Worm (Caenorhabditis elegans) whole organism, young adult: ENCODE measurements around the gene Y22D7AR.7.

Source experiments
- Y56A3A.18 ChIP-seq: fragments of 200-800 bp; sonication (Bioruptor generic); IDR thresholded peaks from 2 replicates; pipeline ENCODE4 v1.3.6; 2022; ENCODE audit warnings: missing genetic modification reagents, missing genetic modification characterization, missing compliant biosample characterization
- let-607 ChIP-seq, 2 experiments: fragments of 200-800 bp in 1 of 2; sonication (Bioruptor generic) in 1 of 2; sonication (generic microtip) in 1 of 2; optimal IDR thresholded peaks; 2 replicates each; lab custom pipeline; 2016 to 2018; ENCODE audit warnings: mild to moderate bottlenecking in 2 of 2, missing compliant biosample characterization in 2 of 2, missing genetic modification characterization in 2 of 2, moderate library complexity in 2 of 2, missing genotype in 1 of 2
- sea-2 ChIP-seq: fragments of 200-800 bp; sonication (Bioruptor generic); IDR thresholded peaks from 2 replicates; pipeline ENCODE4 v1.3.6; 2022; ENCODE audit warnings: missing genetic modification characterization, missing compliant biosample characterization

DNA sequence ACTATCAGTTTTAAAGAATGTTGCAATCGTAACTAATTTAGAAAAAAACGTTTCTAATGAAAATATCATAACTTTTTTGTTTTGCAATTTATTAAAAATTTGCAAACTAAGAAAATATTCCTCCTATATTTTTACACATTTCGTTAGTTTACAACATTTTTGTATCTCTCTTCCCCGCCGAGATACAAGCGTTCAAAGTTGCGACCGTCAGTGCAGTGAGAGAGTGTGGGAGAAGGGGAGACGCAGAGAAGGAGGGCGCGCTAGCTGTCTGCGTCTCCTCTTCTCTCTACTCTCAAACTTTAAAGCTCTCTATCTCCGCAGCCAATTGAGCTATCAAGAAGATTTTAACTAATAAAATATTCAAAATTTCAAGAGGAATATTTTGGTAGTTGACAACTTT lies 7.5 kb downstream of the Y22D7AR.7 start:
- TF ChIP-seq sea-2 (GFP tag; lab: Robert Waterston, UW) = no peak
- TF ChIP-seq Y56A3A.18 (GFP tag; lab: Robert Waterston, UW) = no peak
- no peak for TF ChIP-seq let-607 (tag; optimal IDR thresholded peaks at IDR 0.05; lab: Kevin White, UChicago)
